Worm (Caenorhabditis elegans) whole organism, L3 larva: ENCODE measurements around the gene Y82E9BR.22.
"Not testable (repeated sequence)": the region's sequence is repeated elsewhere in the genome, so short reads cannot be mapped to it uniquely, and the experiment has no call there.

Experiments used
- ceh-82 ChIP-seq: fragments of 150-350 bp; optimal IDR thresholded peaks from 2 replicates; lab custom pipeline; 2014; ENCODE audit warnings: missing biosample characterization, missing genetic modification characterization
- elt-1 ChIP-seq: fragments of 150-350 bp; optimal IDR thresholded peaks from 2 replicates; lab custom pipeline; 2014; ENCODE audit warnings: missing biosample characterization, missing genetic modification characterization
- elt-2 ChIP-seq: sonication (generic microtip); optimal IDR thresholded peaks from 2 replicates; lab custom pipeline; 2016; ENCODE audit warnings: missing genetic modification reagents, mild to moderate bottlenecking, missing genetic modification characterization, missing compliant biosample characterization
- fos-1 ChIP-seq: fragments of 150-350 bp; optimal IDR thresholded peaks from 2 replicates; lab custom pipeline; 2014; ENCODE audit warnings: missing biosample characterization, missing genetic modification characterization
- nhr-23 ChIP-seq: fragments of 150-350 bp; optimal IDR thresholded peaks from 2 replicates; lab custom pipeline; 2014; ENCODE audit warnings: missing biosample characterization, missing genetic modification reagents, missing genetic modification characterization
- nhr-76 ChIP-seq: fragments of 150-350 bp; sonication (generic microtip); optimal IDR thresholded peaks from 5 replicates; lab custom pipeline; 2014; ENCODE audit warnings: missing biosample characterization, missing genetic modification characterization
- nhr-77 ChIP-seq: fragments of 150-350 bp; optimal IDR thresholded peaks from 2 replicates; lab custom pipeline; 2014; ENCODE audit warnings: missing biosample characterization, missing genetic modification characterization
- pha-4 ChIP-seq: fragments of 150-350 bp; optimal IDR thresholded peaks from 2 replicates; lab custom pipeline; 2014; ENCODE audit warnings: missing biosample characterization, missing genetic modification reagents, missing genetic modification characterization
- sea-2 ChIP-seq: fragments of 150-350 bp; sonication (generic microtip); optimal IDR thresholded peaks from 4 replicates; lab custom pipeline; 2014; ENCODE audit warnings: missing biosample characterization, missing genetic modification reagents, missing genetic modification characterization
- unc-62 ChIP-seq: fragments of 150-350 bp; sonication (generic microtip); optimal IDR thresholded peaks from 4 replicates; lab custom pipeline; 2014; ENCODE audit warnings: missing biosample characterization, missing genetic modification reagents, missing genetic modification characterization
- zag-1 ChIP-seq: fragments of 150-350 bp; optimal IDR thresholded peaks from 2 replicates; lab custom pipeline; 2014; ENCODE audit warnings: missing biosample characterization, missing genetic modification characterization
- ztf-11 ChIP-seq: fragments of 150-350 bp; optimal IDR thresholded peaks from 2 replicates; lab custom pipeline; 2014; ENCODE audit warnings: missing biosample characterization, missing genetic modification characterization
- ztf-4 ChIP-seq: fragments of 150-350 bp; optimal IDR thresholded peaks from 2 replicates; lab custom pipeline; 2014; ENCODE audit warnings: missing biosample characterization, missing genetic modification characterization

- TF ChIP-seq ceh-82 (tag; lab: Kevin White, UChicago); nhr-76 (tag; lab: Kevin White, UChicago); unc-62 (GFP tag; lab: Kevin White, UChicago); pha-4; elt-1 (tag; lab: Kevin White, UChicago); zag-1; sea-2 (GFP tag; lab: Kevin White, UChicago); fos-1 (tag; lab: Kevin White, UChicago); ztf-4 (tag; lab: Kevin White, UChicago); elt-2 (tag; lab: Kevin White, UChicago); nhr-23 (tag; lab: Kevin White, UChicago); ztf-11 (tag; lab: Kevin White, UChicago); nhr-77: not testable (repeated sequence)
Observed at ce11 chrIII:1420357-1420814, 11.3 kb upstream of the Y82E9BR.22 start.
